Fruit fly (Drosophila melanogaster) whole organism, pupa: ENCODE data around the gene X11Lbeta.

ENCODE experiments used
- CG10348 ChIP-seq: fragments of 200-800 bp; sonication (Bioruptor generic); IDR thresholded peaks from 2 replicates; pipeline ENCODE4 v1.3.6; 2022; ENCODE audit warnings: missing biosample characterization, missing genetic modification characterization
- CG13204 ChIP-seq: fragments of 200-800 bp; sonication (Bioruptor generic); optimal IDR thresholded peaks from 2 replicates; lab custom pipeline; 2018; ENCODE audit warnings: missing biosample characterization, mild to moderate bottlenecking, missing genetic modification characterization, moderate library complexity
- CG8159 ChIP-seq: fragments of 200-800 bp; sonication (Bioruptor generic); optimal IDR thresholded peaks from 3 replicates; lab custom pipeline; 2018; ENCODE audit warnings: missing biosample characterization, mild to moderate bottlenecking, missing genetic modification characterization, moderate library complexity
- CG8301 ChIP-seq: fragments of 200-800 bp; sonication (Bioruptor generic); optimal IDR thresholded peaks from 2 replicates; lab custom pipeline; 2018; ENCODE audit warnings: missing biosample characterization, mild to moderate bottlenecking, missing genetic modification characterization
- CG9948 ChIP-seq: fragments of 200-800 bp; sonication (Bioruptor generic); optimal IDR thresholded peaks from 2 replicates; lab custom pipeline; 2018; ENCODE audit warnings: missing biosample characterization, mild to moderate bottlenecking, missing genetic modification characterization, moderate library complexity
- D1 ChIP-seq: fragments of 200-800 bp; sonication (Bioruptor generic); optimal IDR thresholded peaks from 2 replicates; lab custom pipeline; 2018; ENCODE audit warnings: missing biosample characterization, mild to moderate bottlenecking, missing genetic modification characterization, moderate library complexity
- EcR ChIP-seq: fragments of 200-800 bp; sonication (Bioruptor generic); optimal IDR thresholded peaks from 3 replicates; lab custom pipeline; 2019; ENCODE audit warnings: missing biosample characterization, missing genetic modification characterization, mild to moderate bottlenecking, moderate library complexity, missing genetic modification reagents
- gl ChIP-seq: fragments of 200-800 bp; sonication (Bioruptor generic); optimal IDR thresholded peaks from 2 replicates; lab custom pipeline; 2018; ENCODE audit warnings: missing biosample characterization, mild to moderate bottlenecking, missing genetic modification characterization

DNA sequence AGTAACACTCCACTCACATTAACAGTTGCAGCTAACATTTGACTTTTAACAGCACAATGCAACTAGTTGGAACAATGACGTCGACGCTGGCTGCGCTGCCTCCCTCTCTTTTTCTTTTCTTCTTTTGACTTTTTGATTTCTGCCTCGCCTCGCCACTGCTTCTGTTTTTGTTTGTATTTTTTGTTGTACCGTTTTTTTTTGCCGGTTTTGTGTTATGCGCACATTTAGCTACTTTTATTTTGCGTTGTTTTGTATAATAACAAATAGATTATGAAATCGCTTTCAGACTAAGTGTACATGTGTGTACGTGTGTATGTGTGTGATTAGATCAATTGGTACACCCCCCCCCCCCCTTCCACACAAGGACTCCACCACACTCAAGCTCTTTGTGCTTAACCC lies 115.0 kb downstream of the X11Lbeta start:
- TF ChIP-seq CG10348 (GFP tag; lab: Robert Waterston, UW) (no peak), D1 (tag; lab: Kevin White, UChicago) (no peak), EcR (GFP tag; lab: Kevin White, UChicago) (no peak), CG8301 (no peak), CG9948 (tag; lab: Kevin White, UChicago) (no peak), CG13204 (GFP tag; lab: Kevin White, UChicago) (no peak), gl (tag; lab: Kevin White, UChicago) (no peak), CG8159 (tag; lab: Kevin White, UChicago) (peak; percentile 16)
